Worm (Caenorhabditis elegans): ENCODE results near the gene nhx-5.

ce11 chrX:10593756-10594376 is 17.1 kb downstream of the nhx-5 start:
- TF ChIP-seq T22C8.4 (GFP tag; IDR thresholded peaks at IDR 0.05) (no peak), flt-1 (GFP tag; IDR thresholded peaks at IDR 0.05) (no peak), ref-1 (GFP tag; conservative IDR thresholded peaks at IDR 0.05) (no peak)
